Fruit fly (Drosophila melanogaster) whole organism, embryonic: ENCODE measurements around the gene CG8870.
A peak's percentile ranks its signal among the peaks of the same experiment; 100 is the strongest.

Source experiments
- Ada2b ChIP-seq: fragments of 200-800 bp; sonication (Bioruptor generic); IDR thresholded peaks from 2 replicates; pipeline ENCODE4 v1.3.6; 2022; ENCODE audit warnings: missing biosample characterization, missing genetic modification characterization
- CG12071 ChIP-seq: fragments of 200-800 bp; sonication (Bioruptor generic); optimal IDR thresholded peaks from 3 replicates; lab custom pipeline; 2018; ENCODE audit warnings: missing biosample characterization, mild to moderate bottlenecking, missing genetic modification characterization
- CG13287 ChIP-seq: fragments of 200-800 bp; sonication (Bioruptor generic); IDR thresholded peaks from 2 replicates; pipeline ENCODE4 v1.3.6; 2022; ENCODE audit warnings: missing biosample characterization, missing genetic modification characterization; ENCODE audit not compliant: partially characterized antibody
- CG1792 ChIP-seq: fragments of 200-800 bp; sonication (Bioruptor generic); optimal IDR thresholded peaks from 2 replicates; lab custom pipeline; 2016; ENCODE audit warnings: missing biosample characterization, missing genetic modification characterization
- CG2202 ChIP-seq: fragments of 200-800 bp; sonication (Bioruptor generic); optimal IDR thresholded peaks from 2 replicates; lab custom pipeline; 2018; ENCODE audit warnings: missing biosample characterization, mild to moderate bottlenecking, missing genetic modification characterization
- CG3838 ChIP-seq: fragments of 200-800 bp; sonication (Bioruptor generic); optimal IDR thresholded peaks from 3 replicates; lab custom pipeline; 2016; ENCODE audit warnings: missing biosample characterization, missing genetic modification characterization
- CG4424 ChIP-seq: fragments of 200-800 bp; sonication (Bioruptor generic); optimal IDR thresholded peaks from 3 replicates; lab custom pipeline; 2016; ENCODE audit warnings: missing biosample characterization, missing genetic modification characterization
- CG6791 ChIP-seq: fragments of 200-800 bp; sonication (Bioruptor generic); IDR thresholded peaks from 3 replicates; pipeline ENCODE4 v1.3.6; 2022; ENCODE audit warnings: missing biosample characterization, missing genetic modification characterization; ENCODE audit not compliant: partially characterized antibody
- CG7963 ChIP-seq: fragments of 200-800 bp; sonication (Bioruptor generic); IDR thresholded peaks from 3 replicates; pipeline ENCODE4 v1.3.6; 2022; ENCODE audit warnings: missing biosample characterization, missing genetic modification characterization; ENCODE audit not compliant: partially characterized antibody
- CG8281 ChIP-seq: fragments of 200-800 bp; sonication (Bioruptor generic); optimal IDR thresholded peaks from 2 replicates; lab custom pipeline; 2018; ENCODE audit warnings: missing biosample characterization, mild to moderate bottlenecking, missing genetic modification characterization, moderate library complexity
- CG9727 ChIP-seq: fragments of 200-800 bp; sonication (Bioruptor generic); optimal IDR thresholded peaks from 3 replicates; lab custom pipeline; 2017; ENCODE audit warnings: missing biosample characterization, mild to moderate bottlenecking, missing genetic modification characterization
- D ChIP-seq, 2 experiments: fragments of 200-800 bp in 1 of 2; fragments of >200 bp in 1 of 2; sonication (Bioruptor generic) in 1 of 2; optimal IDR thresholded peaks; 2 replicates in 1 of 2; 3 replicates in 1 of 2; lab custom pipeline; 2017; ENCODE audit warnings: mild to moderate bottlenecking in 1 of 2, missing biosample characterization in 1 of 2, missing genetic modification characterization in 1 of 2, missing genetic modification reagents in 1 of 2
- Dbx ChIP-seq: fragments of 200-800 bp; sonication (Bioruptor generic); IDR thresholded peaks from 3 replicates; pipeline ENCODE4 v1.3.6; 2022; ENCODE audit warnings: missing biosample characterization, missing genetic modification characterization
- Dref ChIP-seq: fragments of 200-800 bp; sonication (Bioruptor generic); IDR thresholded peaks from 2 replicates; pipeline ENCODE4 v1.3.6; 2022; ENCODE audit warnings: missing biosample characterization, missing genetic modification characterization
- E2f2 ChIP-seq: fragments of 200-800 bp; sonication (Bioruptor generic); IDR thresholded peaks from 2 replicates; pipeline ENCODE4 v1.3.6; 2022; ENCODE audit warnings: missing biosample characterization, missing genetic modification characterization
- Elba2 ChIP-seq: fragments of 200-800 bp; sonication (Bioruptor generic); optimal IDR thresholded peaks from 3 replicates; lab custom pipeline; 2016; ENCODE audit warnings: missing biosample characterization, missing genetic modification characterization
- HLH3B ChIP-seq: fragments of 200-800 bp; sonication (Bioruptor generic); IDR thresholded peaks from 2 replicates; pipeline ENCODE4 v1.3.6; 2022; ENCODE audit warnings: missing biosample characterization, missing genetic modification characterization
- Hmr ChIP-seq: fragments of 200-800 bp; sonication (Bioruptor generic); optimal IDR thresholded peaks from 3 replicates; lab custom pipeline; 2017; ENCODE audit warnings: mild to moderate bottlenecking, missing biosample characterization, missing genetic modification reagents, missing genetic modification characterization
- Side ChIP-seq: fragments of 200-800 bp; sonication (Bioruptor generic); optimal IDR thresholded peaks from 2 replicates; lab custom pipeline; 2016; ENCODE audit warnings: missing biosample characterization, missing genetic modification characterization
- Sin3A ChIP-seq: fragments of >200 bp; optimal IDR thresholded peaks from 2 replicates; lab custom pipeline; 2018
- az2 ChIP-seq: fragments of 200-800 bp; sonication (Bioruptor generic); optimal IDR thresholded peaks from 3 replicates; lab custom pipeline; 2016; ENCODE audit warnings: missing biosample characterization, missing genetic modification characterization
- fru ChIP-seq: fragments of >200 bp; optimal IDR thresholded peaks from 2 replicates; lab custom pipeline; 2017
- odd ChIP-seq: fragments of 200-800 bp; sonication (Bioruptor generic); optimal IDR thresholded peaks from 2 replicates; lab custom pipeline; 2017; ENCODE audit warnings: missing biosample characterization, mild to moderate bottlenecking, missing genetic modification characterization
- shn ChIP-seq: fragments of 200-800 bp; sonication (Bioruptor generic); optimal IDR thresholded peaks from 3 replicates; lab custom pipeline; 2016; ENCODE audit warnings: missing biosample characterization, missing genetic modification characterization
- tll ChIP-seq, 2 experiments: fragments of 200-800 bp in 1 of 2; fragments of >200 bp in 1 of 2; sonication (Bioruptor generic) in 1 of 2; optimal IDR thresholded peaks; 2 replicates each; lab custom pipeline; 2017 to 2019; ENCODE audit warnings: missing biosample characterization in 2 of 2, missing genetic modification characterization in 2 of 2, mild to moderate bottlenecking in 1 of 2, moderate library complexity in 1 of 2

Gene CG8870

DNA sequence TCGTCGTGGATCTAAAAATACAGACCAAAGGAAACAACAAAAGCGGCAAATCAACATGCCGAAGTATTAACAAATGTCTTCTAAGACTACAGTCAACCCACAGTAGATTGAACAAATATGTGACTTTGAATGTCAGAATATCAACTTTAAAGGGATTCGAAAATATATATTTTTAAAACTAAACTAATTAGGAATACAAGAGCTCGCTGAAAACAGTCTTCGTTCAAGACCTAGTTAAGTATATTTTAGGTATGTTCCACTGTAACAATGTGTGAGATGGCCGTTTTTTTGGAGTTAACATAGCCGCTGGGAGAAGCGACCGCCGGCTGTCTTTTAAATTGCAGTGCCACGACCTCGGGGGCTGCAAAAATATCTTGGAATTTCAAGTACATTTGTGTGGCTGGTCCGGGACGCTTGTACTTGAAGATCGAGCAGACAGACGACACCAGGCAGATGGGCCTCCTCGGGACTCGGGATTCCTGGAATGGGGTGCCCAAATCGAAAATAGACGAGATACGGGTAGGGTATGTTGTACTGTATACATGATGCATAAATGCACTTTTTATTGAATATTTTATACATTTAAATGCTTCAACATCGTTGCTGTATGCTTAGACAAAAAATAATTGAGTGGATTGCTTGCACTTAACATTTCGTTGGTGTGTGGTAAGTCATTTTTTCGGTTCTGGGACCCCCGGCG is 48.8 kb downstream of the CG8870 start (continued):
- peak; percentile 59 for TF ChIP-seq CG9727 (GFP tag; lab: Kevin White, UChicago)
- no peak for TF ChIP-seq CG7963 (GFP tag; lab: Robert Waterston, UW)
- TF ChIP-seq odd (GFP tag; lab: Kevin White, UChicago): peak; percentile 56
- peak; percentile 46 for TF ChIP-seq Side (GFP tag; lab: Kevin White, UChicago)
- peak; percentile 7 for TF ChIP-seq Elba2
- peak; percentile 71 for TF ChIP-seq CG12071 (GFP tag; lab: Kevin White, UChicago)
- no peak for TF ChIP-seq tll (GFP tag; optimal IDR thresholded peaks at IDR 0.05; lab: Kevin White, UChicago)
- peak; percentile 81 for TF ChIP-seq HLH3B
- TF ChIP-seq CG13287 (GFP tag; lab: Robert Waterston, UW): no peak
- TF ChIP-seq CG8281 (tag; lab: Kevin White, UChicago): peak; percentile 38
- peak; percentile 69 for TF ChIP-seq az2 (GFP tag; lab: Kevin White, UChicago)
- peak; percentile 53 for TF ChIP-seq CG2202 (tag; lab: Kevin White, UChicago)
- peak; percentile 78 for TF ChIP-seq Ada2b (GFP tag; lab: Robert Waterston, UW)
- TF ChIP-seq fru (lab: Kevin White, UChicago): no peak
- no peak for TF ChIP-seq CG6791 (GFP tag; lab: Robert Waterston, UW)
- TF ChIP-seq shn (GFP tag; lab: Kevin White, UChicago): peak; percentile 25
- no peak for TF ChIP-seq CG1792 (GFP tag; lab: Kevin White, UChicago)
- TF ChIP-seq CG3838 (GFP tag; lab: Kevin White, UChicago): no peak
- TF ChIP-seq D (optimal IDR thresholded peaks at IDR 0.05; lab: Kevin White, UChicago): no peak
- TF ChIP-seq D (GFP tag; optimal IDR thresholded peaks at IDR 0.05; lab: Kevin White, UChicago): peak; percentile 75
- TF ChIP-seq Dbx (GFP tag; lab: Robert Waterston, UW): peak; percentile 43; the same call in 1 of the 3 replicates
- peak; percentile 43; the same call in 1 of the 2 replicates for TF ChIP-seq E2f2 (GFP tag; lab: Robert Waterston, UW)
- TF ChIP-seq CG4424 (GFP tag; lab: Kevin White, UChicago): peak; percentile 68
- no peak for TF ChIP-seq Dref (GFP tag; lab: Robert Waterston, UW)
- no peak for TF ChIP-seq Sin3A
- TF ChIP-seq Hmr: peak; percentile 28
